Worm (Caenorhabditis elegans) whole organism, late embryonic: ENCODE results near the gene srh-145.

Experiments used
- C08G9.2 ChIP-seq: sonication (generic microtip); optimal IDR thresholded peaks from 2 replicates; lab custom pipeline; 2016; ENCODE audit warnings: mild to moderate bottlenecking, missing genetic modification characterization, moderate library complexity, missing compliant biosample characterization
- C38D4.7 ChIP-seq: fragments of 200-800 bp; sonication (Bioruptor generic); optimal IDR thresholded peaks from 2 replicates; lab custom pipeline; 2018; ENCODE audit warnings: mild to moderate bottlenecking, missing genetic modification characterization, moderate library complexity, missing compliant biosample characterization
- T23F11.4 ChIP-seq: fragments of 200-800 bp; sonication (Bioruptor generic); optimal IDR thresholded peaks from 2 replicates; lab custom pipeline; 2018; ENCODE audit warnings: mild to moderate bottlenecking, missing genetic modification characterization, missing compliant biosample characterization
- ahr-1 ChIP-seq: sonication (generic microtip); optimal IDR thresholded peaks from 2 replicates; lab custom pipeline; 2016; ENCODE audit warnings: missing genetic modification characterization, missing compliant biosample characterization
- ceh-14 ChIP-seq: sonication (generic microtip); optimal IDR thresholded peaks from 2 replicates; lab custom pipeline; 2016; ENCODE audit warnings: missing genotype, missing genetic modification characterization, missing compliant biosample characterization
- ceh-22 ChIP-seq: sonication (generic microtip); optimal IDR thresholded peaks from 2 replicates; lab custom pipeline; 2017; ENCODE audit warnings: missing biosample characterization, missing genetic modification characterization
- ceh-31 ChIP-seq: sonication (generic microtip); optimal IDR thresholded peaks from 2 replicates; lab custom pipeline; 2016; ENCODE audit warnings: missing genetic modification characterization, missing compliant biosample characterization
- ceh-9 ChIP-seq: sonication (generic microtip); optimal IDR thresholded peaks from 2 replicates; lab custom pipeline; 2016; ENCODE audit warnings: mild to moderate bottlenecking, missing genetic modification characterization, inconsistent platforms, missing compliant biosample characterization
- che-1 ChIP-seq: sonication (generic microtip); optimal IDR thresholded peaks from 2 replicates; lab custom pipeline; 2016; ENCODE audit warnings: mild to moderate bottlenecking, missing genetic modification characterization, missing compliant biosample characterization
- dmd-4 ChIP-seq: sonication (generic microtip); optimal IDR thresholded peaks from 2 replicates; lab custom pipeline; 2016; ENCODE audit warnings: borderline replicate concordance, missing genetic modification characterization, missing compliant biosample characterization
- dve-1 ChIP-seq: sonication (generic microtip); optimal IDR thresholded peaks from 2 replicates; lab custom pipeline; 2017; ENCODE audit warnings: antibody characterized with exemption, mild to moderate bottlenecking, missing genetic modification characterization, missing compliant biosample characterization
- elt-2 ChIP-seq: sonication (generic microtip); optimal IDR thresholded peaks from 2 replicates; lab custom pipeline; 2016; ENCODE audit warnings: missing genetic modification reagents, missing genetic modification characterization, missing compliant biosample characterization
- fax-1 ChIP-seq: sonication (generic microtip); optimal IDR thresholded peaks from 2 replicates; lab custom pipeline; 2016; ENCODE audit warnings: missing genotype, missing genetic modification characterization, missing compliant biosample characterization
- fkh-10 ChIP-seq: fragments of 150-350 bp; optimal IDR thresholded peaks from 2 replicates; lab custom pipeline; 2014; ENCODE audit warnings: missing biosample characterization, missing genetic modification reagents, missing genetic modification characterization
- gmeb-2 ChIP-seq: sonication (generic microtip); optimal IDR thresholded peaks from 2 replicates; lab custom pipeline; 2016; ENCODE audit warnings: missing genetic modification characterization, inconsistent platforms, missing compliant biosample characterization
- hlh-13 ChIP-seq: fragments of 200-800 bp; sonication (Bioruptor generic); optimal IDR thresholded peaks from 2 replicates; lab custom pipeline; 2018; ENCODE audit warnings: mild to moderate bottlenecking, missing genetic modification characterization, missing compliant biosample characterization
- hlh-15 ChIP-seq: sonication (generic microtip); optimal IDR thresholded peaks from 2 replicates; lab custom pipeline; 2016; ENCODE audit warnings: missing genetic modification characterization, missing compliant biosample characterization
- hlh-30 ChIP-seq: sonication (generic microtip); optimal IDR thresholded peaks from 2 replicates; lab custom pipeline; 2017; ENCODE audit warnings: antibody characterized with exemption, missing genetic modification characterization, missing compliant biosample characterization; ENCODE audit not compliant: insufficient read depth
- hlh-6 ChIP-seq: sonication (generic microtip); optimal IDR thresholded peaks from 2 replicates; lab custom pipeline; 2016; ENCODE audit warnings: missing genotype, missing genetic modification characterization, missing compliant biosample characterization
- hlh-8 ChIP-seq: sonication (generic microtip); optimal IDR thresholded peaks from 2 replicates; lab custom pipeline; 2016; ENCODE audit warnings: missing genotype, missing genetic modification characterization, missing compliant biosample characterization
- mec-3 ChIP-seq: sonication (generic microtip); optimal IDR thresholded peaks from 2 replicates; lab custom pipeline; 2016; ENCODE audit warnings: borderline replicate concordance, missing genetic modification characterization, missing compliant biosample characterization
- nfya-1 ChIP-seq: sonication (generic microtip); optimal IDR thresholded peaks from 2 replicates; lab custom pipeline; 2017; ENCODE audit warnings: missing genetic modification characterization, mild to moderate bottlenecking, missing compliant biosample characterization, antibody characterized with exemption, moderate library complexity
- nhr-11 ChIP-seq: fragments of 150-350 bp; optimal IDR thresholded peaks from 2 replicates; lab custom pipeline; 2014; ENCODE audit warnings: missing biosample characterization, missing genetic modification characterization
- odd-2 ChIP-seq: sonication (generic microtip); optimal IDR thresholded peaks from 2 replicates; lab custom pipeline; 2017; ENCODE audit warnings: antibody characterized with exemption, mild to moderate bottlenecking, missing genetic modification characterization, missing compliant biosample characterization
- pag-3 ChIP-seq: sonication (generic microtip); optimal IDR thresholded peaks from 2 replicates; lab custom pipeline; 2016; ENCODE audit warnings: missing compliant biosample characterization, missing genetic modification characterization, borderline replicate concordance
- pha-2 ChIP-seq: sonication (generic microtip); optimal IDR thresholded peaks from 2 replicates; lab custom pipeline; 2017; ENCODE audit warnings: mild to moderate bottlenecking, missing genetic modification characterization, missing compliant biosample characterization
- pros-1 ChIP-seq: fragments of 150-350 bp; optimal IDR thresholded peaks from 2 replicates; lab custom pipeline; 2014; ENCODE audit warnings: missing biosample characterization, missing genetic modification reagents, missing genetic modification characterization
- ref-2 ChIP-seq: sonication (generic microtip); optimal IDR thresholded peaks from 2 replicates; lab custom pipeline; 2016; ENCODE audit warnings: missing genetic modification characterization, missing compliant biosample characterization
- rnt-1 ChIP-seq: sonication (generic microtip); optimal IDR thresholded peaks from 2 replicates; lab custom pipeline; 2016; ENCODE audit warnings: missing genetic modification characterization, missing compliant biosample characterization
- sox-4 ChIP-seq: sonication (generic microtip); optimal IDR thresholded peaks from 2 replicates; lab custom pipeline; 2017; ENCODE audit warnings: mild to moderate bottlenecking, missing genetic modification characterization, inconsistent platforms, missing compliant biosample characterization
- syd-9 ChIP-seq: sonication (generic microtip); optimal IDR thresholded peaks from 2 replicates; lab custom pipeline; 2016; ENCODE audit warnings: mild to moderate bottlenecking, missing genetic modification characterization, moderate library complexity, missing compliant biosample characterization
- tbx-2 ChIP-seq: sonication (generic microtip); optimal IDR thresholded peaks from 2 replicates; lab custom pipeline; 2016; ENCODE audit warnings: missing genetic modification characterization, missing compliant biosample characterization
- tbx-7 ChIP-seq: sonication (generic microtip); optimal IDR thresholded peaks from 2 replicates; lab custom pipeline; 2016; ENCODE audit warnings: missing genotype, missing genetic modification characterization, missing compliant biosample characterization
- unc-42 ChIP-seq: sonication (generic microtip); optimal IDR thresholded peaks from 2 replicates; lab custom pipeline; 2016; ENCODE audit warnings: missing genotype, missing genetic modification characterization, missing compliant biosample characterization
- unc-55 ChIP-seq: sonication (generic microtip); optimal IDR thresholded peaks from 2 replicates; lab custom pipeline; 2017; ENCODE audit warnings: missing biosample characterization, missing genetic modification reagents, missing genetic modification characterization
- unc-86 ChIP-seq: sonication (generic microtip); optimal IDR thresholded peaks from 2 replicates; lab custom pipeline; 2016; ENCODE audit warnings: missing genetic modification characterization, missing compliant biosample characterization

srh-145 gene

ce11 chrV:16393728-16394127, 16.8 kb upstream of the srh-145 start, which contains the start of gene srd-63:
Gene srd-63, minus strand, starts transcription at chrV:16393828.
- no peak for TF ChIP-seq che-1
- no peak for TF ChIP-seq unc-55 (GFP tag; lab: Kevin White, UChicago)
- no peak for TF ChIP-seq fkh-10
- no peak for TF ChIP-seq nhr-11
- no peak for TF ChIP-seq pros-1 (tag; lab: Kevin White, UChicago)
- TF ChIP-seq ceh-14 (tag; lab: Kevin White, UChicago), result no peak
- no peak for TF ChIP-seq pha-2 (tag; lab: Kevin White, UChicago)
- no peak for TF ChIP-seq C38D4.7 (GFP tag; lab: Kevin White, UChicago)
- TF ChIP-seq mec-3 (tag; lab: Kevin White, UChicago), result no peak
- TF ChIP-seq ceh-22 (tag; lab: Kevin White, UChicago), result no peak
- TF ChIP-seq C08G9.2 (tag; lab: Kevin White, UChicago), result no peak
- TF ChIP-seq unc-42 (tag; lab: Kevin White, UChicago), result no peak
- no peak for TF ChIP-seq pag-3 (tag; lab: Kevin White, UChicago)
- TF ChIP-seq ceh-31, result no peak
- no peak for TF ChIP-seq nfya-1
- TF ChIP-seq fax-1 (tag; lab: Kevin White, UChicago), result no peak
- TF ChIP-seq ceh-9 (tag; lab: Kevin White, UChicago), result no peak

- no peak for TF ChIP-seq sox-4 (tag; lab: Kevin White, UChicago)
- TF ChIP-seq elt-2, result peak; percentile 4
Measured at ce11 chrV:16395131-16395530, 15.4 kb upstream of the srh-145 start, which contains the start of gene F13A7.11. Gene F13A7.11, minus strand, starts transcription at chrV:16395304.

ce11 chrV:16395739-16396138, 14.8 kb upstream of the srh-145 start, which contains the start of gene F13A7.12:
Gene F13A7.12, plus strand, starts transcription at chrV:16396039.
- TF ChIP-seq nfya-1, result no peak
- no peak for TF ChIP-seq hlh-6 (tag; lab: Kevin White, UChicago)
- TF ChIP-seq dve-1 (tag; lab: Kevin White, UChicago), result no peak
- no peak for TF ChIP-seq dmd-4 (tag; lab: Kevin White, UChicago)
- TF ChIP-seq unc-55 (GFP tag; lab: Kevin White, UChicago), result no peak
- no peak for TF ChIP-seq pag-3 (tag; lab: Kevin White, UChicago)
- TF ChIP-seq ahr-1, result no peak
- TF ChIP-seq gmeb-2 (tag; lab: Kevin White, UChicago), result no peak
- no peak for TF ChIP-seq rnt-1 (tag; lab: Kevin White, UChicago)

ce11 chrV:16399388-16399787, 11.1 kb upstream of the srh-145 start, which contains the start of gene sre-36:
Gene sre-36, plus strand, starts transcription at chrV:16399688.
- TF ChIP-seq mec-3 (tag; lab: Kevin White, UChicago), result no peak
- TF ChIP-seq hlh-8 (tag; lab: Kevin White, UChicago), result no peak
- TF ChIP-seq hlh-13, result no peak
- TF ChIP-seq tbx-2 (tag; lab: Kevin White, UChicago), result no peak
- no peak for TF ChIP-seq tbx-7
- no peak for TF ChIP-seq ceh-9 (tag; lab: Kevin White, UChicago)
- no peak for TF ChIP-seq ahr-1
- no peak for TF ChIP-seq odd-2 (tag; lab: Kevin White, UChicago)
- TF ChIP-seq syd-9, result no peak
- TF ChIP-seq hlh-30 (tag; lab: Kevin White, UChicago), result no peak
- no peak for TF ChIP-seq pros-1 (tag; lab: Kevin White, UChicago)
- TF ChIP-seq T23F11.4, result no peak
- no peak for TF ChIP-seq hlh-15 (tag; lab: Kevin White, UChicago)
- TF ChIP-seq fkh-10, result no peak
- TF ChIP-seq unc-86, result no peak
- TF ChIP-seq pag-3 (tag; lab: Kevin White, UChicago), result no peak
- no peak for TF ChIP-seq rnt-1 (tag; lab: Kevin White, UChicago)
- no peak for TF ChIP-seq ref-2
